Fruit fly (Drosophila melanogaster): Measurements from ENCODE around the gene CG6793.

CG6793 gene

DNA sequence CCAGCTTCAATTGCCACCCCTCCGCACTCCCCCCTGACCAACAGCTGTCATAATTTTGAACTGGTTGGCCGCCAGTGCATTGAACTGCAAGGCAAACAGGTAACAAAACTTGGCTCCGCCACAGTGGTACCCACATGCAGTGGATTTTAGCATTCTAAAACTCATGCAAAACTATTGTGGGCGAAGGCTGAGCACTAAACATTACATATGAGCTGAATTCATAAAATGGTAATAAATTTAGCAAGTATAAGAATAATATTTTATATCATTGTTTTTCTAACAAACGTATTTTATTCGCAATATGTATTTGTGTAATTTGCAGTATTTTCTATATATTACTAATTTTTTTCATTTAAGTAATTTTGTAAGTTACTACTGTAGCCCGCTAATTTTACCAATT, 30.2 kb downstream of the CG6793 start (continued):
- peak; percentile 41 for TF ChIP-seq pdm3 (GFP tag; optimal IDR thresholded peaks at IDR 0.05)
- TF ChIP-seq CG10669 (GFP tag; optimal IDR thresholded peaks at IDR 0.05), result no peak
- no peak for TF ChIP-seq fd85E (GFP tag; optimal IDR thresholded peaks at IDR 0.05)
- TF ChIP-seq acj6 (GFP tag; optimal IDR thresholded peaks at IDR 0.05), result no peak
- TF ChIP-seq cyc (GFP tag; optimal IDR thresholded peaks at IDR 0.05), result peak; percentile 4
- TF ChIP-seq Eip78C (GFP tag), result peak; percentile 81
- TF ChIP-seq Met (GFP tag; optimal IDR thresholded peaks at IDR 0.05), result no peak
- peak; percentile 86 for TF ChIP-seq CG15336 (GFP tag; IDR thresholded peaks at IDR 0.05)
- no peak for TF ChIP-seq vri (GFP tag; optimal IDR thresholded peaks at IDR 0.05)
- no peak for TF ChIP-seq CG8632 (GFP tag; optimal IDR thresholded peaks at IDR 0.05)
- TF ChIP-seq fkh (GFP tag; optimal IDR thresholded peaks at IDR 0.05), result no peak
- TF ChIP-seq Ets96B (tag; optimal IDR thresholded peaks at IDR 0.05), result no peak
- peak; percentile 48 for TF ChIP-seq achi (GFP tag; optimal IDR thresholded peaks at IDR 0.05)
- no peak for TF ChIP-seq Eip93F (GFP tag; optimal IDR thresholded peaks at IDR 0.05)
- no peak for TF ChIP-seq spab (GFP tag; optimal IDR thresholded peaks at IDR 0.05)
- TF ChIP-seq Lpt (GFP tag; optimal IDR thresholded peaks at IDR 0.05), result peak; percentile 44
- TF ChIP-seq CG32006 (GFP tag; optimal IDR thresholded peaks at IDR 0.05), result peak; percentile 83
- TF ChIP-seq CG3919 (GFP tag; optimal IDR thresholded peaks at IDR 0.05), result peak; percentile 45
- peak; percentile 47 for TF ChIP-seq Sox14 (GFP tag; optimal IDR thresholded peaks at IDR 0.05)
- peak; percentile 38 for TF ChIP-seq OdsH (GFP tag; optimal IDR thresholded peaks at IDR 0.05)
- TF ChIP-seq CG4318 (GFP tag; optimal IDR thresholded peaks at IDR 0.05), result peak; percentile 74
- peak; percentile 67 for TF ChIP-seq CG6276 (GFP tag; optimal IDR thresholded peaks at IDR 0.05)
- no peak for TF ChIP-seq CG6808 (GFP tag; optimal IDR thresholded peaks at IDR 0.05)
- peak; percentile 37; the same call in 2 of the 3 replicates for TF ChIP-seq CG6163 (GFP tag; IDR thresholded peaks at IDR 0.05)
- TF ChIP-seq Hr39 (GFP tag; optimal IDR thresholded peaks at IDR 0.05), result no peak
- TF ChIP-seq Ets21C (GFP tag; optimal IDR thresholded peaks at IDR 0.05), result no peak
- TF ChIP-seq net (GFP tag; optimal IDR thresholded peaks at IDR 0.05), result peak; percentile 17
- TF ChIP-seq CG7368 (GFP tag; optimal IDR thresholded peaks at IDR 0.05), result no peak
- TF ChIP-seq CG31627 (GFP tag; optimal IDR thresholded peaks at IDR 0.05), result no peak
- peak; percentile 78 for TF ChIP-seq eg (GFP tag; IDR thresholded peaks at IDR 0.05)
- no peak for TF ChIP-seq Smox (GFP tag; optimal IDR thresholded peaks at IDR 0.05)
- TF ChIP-seq Sox102F (GFP tag; optimal IDR thresholded peaks at IDR 0.05), result no peak
- no peak for TF ChIP-seq esn (GFP tag; optimal IDR thresholded peaks at IDR 0.05)
- TF ChIP-seq Hr4 (GFP tag; optimal IDR thresholded peaks at IDR 0.05), result peak; percentile 74
- TF ChIP-seq CG1621 (tag; optimal IDR thresholded peaks at IDR 0.05), result no peak
- TF ChIP-seq CG3032 (tag; optimal IDR thresholded peaks at IDR 0.05), result no peak
- TF ChIP-seq fd59A (GFP tag; optimal IDR thresholded peaks at IDR 0.05), result no peak
- TF ChIP-seq Blimp-1 (GFP tag; optimal IDR thresholded peaks at IDR 0.05), result no peak
- no peak for TF ChIP-seq CG6792 (GFP tag; optimal IDR thresholded peaks at IDR 0.05)
- peak; percentile 34 for TF ChIP-seq CG10631 (GFP tag; optimal IDR thresholded peaks at IDR 0.05)
- no peak for TF ChIP-seq Eip75B (GFP tag; optimal IDR thresholded peaks at IDR 0.05)

DNA sequence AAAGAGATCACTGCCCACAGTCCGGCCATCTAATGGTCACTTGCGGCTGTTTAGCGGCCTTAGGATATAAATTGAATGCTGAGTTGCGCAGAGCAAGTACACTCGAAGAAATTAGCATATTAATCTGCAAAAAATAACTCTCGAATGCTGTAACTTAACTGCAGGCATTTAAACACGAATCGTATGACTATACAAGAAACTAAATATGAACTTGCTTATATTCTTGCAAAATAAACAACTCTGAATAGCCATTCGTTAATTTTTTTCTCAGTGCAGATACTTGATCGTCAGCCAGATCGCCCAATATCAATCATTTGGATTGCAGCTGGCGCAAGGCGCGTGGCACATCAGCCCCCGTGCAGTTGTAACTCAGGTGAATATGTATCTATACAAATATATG, 30.9 kb downstream of the CG6793 start:
- TF ChIP-seq topi (GFP tag; optimal IDR thresholded peaks at IDR 0.05), result peak; percentile 5
- no peak for TF ChIP-seq CG16779 (tag; optimal IDR thresholded peaks at IDR 0.05)
- TF ChIP-seq CG15336 (GFP tag; IDR thresholded peaks at IDR 0.05), result peak; percentile 83
- peak; percentile 32 for TF ChIP-seq pdm3 (GFP tag; optimal IDR thresholded peaks at IDR 0.05)
- no peak for TF ChIP-seq CG8319 (GFP tag; optimal IDR thresholded peaks at IDR 0.05)
- no peak for TF ChIP-seq CG6792 (GFP tag; optimal IDR thresholded peaks at IDR 0.05)
- no peak for TF ChIP-seq salr (GFP tag; optimal IDR thresholded peaks at IDR 0.05)
- TF ChIP-seq CG4318 (GFP tag; optimal IDR thresholded peaks at IDR 0.05), result peak; percentile 60
- no peak for TF ChIP-seq dsx (GFP tag; optimal IDR thresholded peaks at IDR 0.05; ENCODE audit: poor library complexity, severe bottlenecking)
- TF ChIP-seq spab (GFP tag; optimal IDR thresholded peaks at IDR 0.05), result no peak
- TF ChIP-seq Sox14 (GFP tag; optimal IDR thresholded peaks at IDR 0.05), result peak; percentile 54
- TF ChIP-seq CG31627 (GFP tag; optimal IDR thresholded peaks at IDR 0.05), result peak; percentile 9
- TF ChIP-seq CG10669 (GFP tag; optimal IDR thresholded peaks at IDR 0.05), result no peak
- no peak for TF ChIP-seq Ets96B (tag; optimal IDR thresholded peaks at IDR 0.05)
- TF ChIP-seq CG6854 (GFP tag; optimal IDR thresholded peaks at IDR 0.05), result no peak
- no peak for TF ChIP-seq CG1621 (tag; optimal IDR thresholded peaks at IDR 0.05)
- TF ChIP-seq svp (GFP tag), result peak; percentile 60
- TF ChIP-seq Ets21C (GFP tag; optimal IDR thresholded peaks at IDR 0.05), result no peak
- no peak for TF ChIP-seq fd85E (GFP tag; optimal IDR thresholded peaks at IDR 0.05)
- TF ChIP-seq CG10631 (GFP tag; optimal IDR thresholded peaks at IDR 0.05), result no peak
- peak; percentile 27 for TF ChIP-seq Eip75B (GFP tag; optimal IDR thresholded peaks at IDR 0.05)
- peak; percentile 27 for TF ChIP-seq Hr39 (GFP tag; optimal IDR thresholded peaks at IDR 0.05)
- no peak for TF ChIP-seq CG6808 (GFP tag; optimal IDR thresholded peaks at IDR 0.05)
- TF ChIP-seq Hr38 (GFP tag; optimal IDR thresholded peaks at IDR 0.05), result no peak
- TF ChIP-seq CG7368 (GFP tag; optimal IDR thresholded peaks at IDR 0.05), result no peak
- TF ChIP-seq Sox102F (GFP tag; optimal IDR thresholded peaks at IDR 0.05), result peak; percentile 47
- no peak for TF ChIP-seq CG8632 (GFP tag; optimal IDR thresholded peaks at IDR 0.05)
- TF ChIP-seq CG32006 (GFP tag; optimal IDR thresholded peaks at IDR 0.05), result peak; percentile 59
- TF ChIP-seq Met (GFP tag; optimal IDR thresholded peaks at IDR 0.05), result peak; percentile 51
